Worm (Caenorhabditis elegans): ENCODE measurements around the gene C10B5.1.

C10B5.1 gene

ce11 chrV:8569841-8570361, 11.2 kb upstream of the C10B5.1 start, which contains the start of the genes F25G6.9 and symk-1 (continued):
- TF ChIP-seq unc-62 (GFP tag; optimal IDR thresholded peaks at IDR 0.05): no peak
- peak; percentile 47 for TF ChIP-seq lir-3 (tag; optimal IDR thresholded peaks at IDR 0.05; ENCODE audit: poor library complexity)
- TF ChIP-seq skn-1 (tag; optimal IDR thresholded peaks at IDR 0.05): peak; percentile 52
- peak in 2 of 6 experiments; percentile 13 to 17 for TF ChIP-seq elt-3 (tag; optimal IDR thresholded peaks at IDR 0.05)
- peak; percentile 82 for TF ChIP-seq dsc-1 (tag; optimal IDR thresholded peaks at IDR 0.05)
- TF ChIP-seq unc-30 (tag; optimal IDR thresholded peaks at IDR 0.05): no peak
- TF ChIP-seq ceh-88 (GFP tag; IDR thresholded peaks at IDR 0.05): no peak
- TF ChIP-seq unc-86 (tag; optimal IDR thresholded peaks at IDR 0.05): peak; percentile 60
- no peak for TF ChIP-seq ceh-90 (tag; optimal IDR thresholded peaks at IDR 0.05)
- no peak for TF ChIP-seq blmp-1 (tag; optimal IDR thresholded peaks at IDR 0.05)
- peak; percentile 12 for TF ChIP-seq unc-130 (tag; optimal IDR thresholded peaks at IDR 0.05)
- no peak for TF ChIP-seq nhr-76 (tag; optimal IDR thresholded peaks at IDR 0.05)
- TF ChIP-seq nhr-90 (tag; optimal IDR thresholded peaks at IDR 0.05; ENCODE audit: poor library complexity): peak; percentile 79
- no peak for TF ChIP-seq tlp-1 (tag; optimal IDR thresholded peaks at IDR 0.05)
- TF ChIP-seq egl-27 (tag; optimal IDR thresholded peaks at IDR 0.05): no peak
- TF ChIP-seq ceh-82 (tag; optimal IDR thresholded peaks at IDR 0.05): peak; percentile 58 to 74 (median 69)
- TF ChIP-seq hpl-2 (GFP tag; optimal IDR thresholded peaks at IDR 0.05): peak; percentile 44
- peak; percentile 81 for TF ChIP-seq snu-23 (GFP tag; optimal IDR thresholded peaks at IDR 0.05)
- peak; percentile 82 for TF ChIP-seq swsn-7 (tag; optimal IDR thresholded peaks at IDR 0.05)
- TF ChIP-seq fos-1 (tag; optimal IDR thresholded peaks at IDR 0.05): peak; percentile 7
- peak; percentile 64 to 77 for TF ChIP-seq efl-1 (optimal IDR thresholded peaks at IDR 0.05)
- peak; percentile 73 to 97 for TF ChIP-seq efl-1 (GFP tag; optimal IDR thresholded peaks at IDR 0.05 in 1 of 2)
- peak; percentile 57 for TF ChIP-seq sox-4 (tag; optimal IDR thresholded peaks at IDR 0.05)
- peak; percentile 76 for TF ChIP-seq lin-39 (tag; optimal IDR thresholded peaks at IDR 0.05)
- no peak for TF ChIP-seq pqm-1 (tag; optimal IDR thresholded peaks at IDR 0.05)
- peak; percentile 3 for TF ChIP-seq F16B12.6 (tag; optimal IDR thresholded peaks at IDR 0.05)
- TF ChIP-seq snpc-4 (tag; optimal IDR thresholded peaks at IDR 0.05): peak; percentile 75
- no peak for TF ChIP-seq sptf-1 (tag; optimal IDR thresholded peaks at IDR 0.05)
- TF ChIP-seq C16A3.4 (tag; optimal IDR thresholded peaks at IDR 0.05): peak; percentile 10
- TF ChIP-seq nhr-20 (tag; optimal IDR thresholded peaks at IDR 0.05): peak; percentile 77
- peak; percentile 20 for TF ChIP-seq nhr-11 (tag; optimal IDR thresholded peaks at IDR 0.05)
- no peak for TF ChIP-seq pag-3 (tag; optimal IDR thresholded peaks at IDR 0.05; ENCODE audit: borderline replicate concordance, insufficient read depth)
- no peak for TF ChIP-seq jun-1 (tag; optimal IDR thresholded peaks at IDR 0.05)
- TF ChIP-seq nhr-85 (tag): peak; percentile 86
- TF ChIP-seq ama-1 (optimal IDR thresholded peaks at IDR 0.05): no peak
- TF ChIP-seq nhr-77 (tag; optimal IDR thresholded peaks at IDR 0.05): no peak
- peak; percentile 87 for TF ChIP-seq mep-1 (tag; optimal IDR thresholded peaks at IDR 0.05)
- peak; percentile 41 for TF ChIP-seq sup-37 (GFP tag; optimal IDR thresholded peaks at IDR 0.05)
- TF ChIP-seq nhr-28 (tag; optimal IDR thresholded peaks at IDR 0.05): no peak
- TF ChIP-seq ceh-8 (GFP tag; optimal IDR thresholded peaks at IDR 0.05): peak; percentile 37
- TF ChIP-seq pax-3 (tag; optimal IDR thresholded peaks at IDR 0.05): no peak
- no peak for TF ChIP-seq ets-5 (GFP tag; IDR thresholded peaks at IDR 0.05)
- TF ChIP-seq alr-1 (tag; optimal IDR thresholded peaks at IDR 0.05; ENCODE audit: borderline replicate concordance): no peak
- no peak for TF ChIP-seq nhr-84 (tag; optimal IDR thresholded peaks at IDR 0.05)
- TF ChIP-seq hlh-4 (tag; optimal IDR thresholded peaks at IDR 0.05): no peak
- peak; percentile 66 for TF ChIP-seq isw-1 (GFP tag; IDR thresholded peaks at IDR 0.05)
- TF ChIP-seq nhr-12 (tag; optimal IDR thresholded peaks at IDR 0.05): no peak
- no peak for TF ChIP-seq C34B4.2 (tag; optimal IDR thresholded peaks at IDR 0.05)
- peak; percentile 44 for TF ChIP-seq grh-1 (GFP tag; IDR thresholded peaks at IDR 0.05)
- TF ChIP-seq C04F5.9 (tag; optimal IDR thresholded peaks at IDR 0.05): no peak
- no peak for TF ChIP-seq fkh-4 (tag; optimal IDR thresholded peaks at IDR 0.05; ENCODE audit: borderline replicate concordance)
- no peak for TF ChIP-seq Y116A8C.19 (tag; optimal IDR thresholded peaks at IDR 0.05; ENCODE audit: borderline replicate concordance)
- peak; percentile 86 for TF ChIP-seq rnt-1 (tag; optimal IDR thresholded peaks at IDR 0.05)
- no peak for TF ChIP-seq ceh-63 (GFP tag; optimal IDR thresholded peaks at IDR 0.05)

Measured in whole organism, L1 larva.